Worm (Caenorhabditis elegans): ENCODE measurements around the gene nspf-2.

nspf-2 gene

ce11 chrII:2681118-2681517 lies 7.6 kb upstream of the nspf-2 start, which contains the start of gene F34D6.1:
TSS of gene F34D6.1 (minus strand) at chrII:2681218.
- TF ChIP-seq hsf-1 (GFP tag; IDR thresholded peaks at IDR 0.05) (no peak), unc-62 (GFP tag; optimal IDR thresholded peaks at IDR 0.05) (no peak), ZK185.1 (tag; optimal IDR thresholded peaks at IDR 0.05; ENCODE audit: poor library complexity, severe bottlenecking) (no peak), ztf-28 (GFP tag; IDR thresholded peaks at IDR 0.05) (no peak), madf-8 (GFP tag; conservative IDR thresholded peaks at IDR 0.05) (no peak), repo-1 (tag; optimal IDR thresholded peaks at IDR 0.05) (no peak), nhr-120 (GFP tag; IDR thresholded peaks at IDR 0.05) (no peak), hmg-1.2 (GFP tag; IDR thresholded peaks at IDR 0.05) (no peak), snpc-4 (GFP tag; optimal IDR thresholded peaks at IDR 0.05) (no peak), snpc-4 (tag; optimal IDR thresholded peaks at IDR 0.05) (no peak), pha-4 (tag; optimal IDR thresholded peaks at IDR 0.05) (no peak), madf-6 (GFP tag; IDR thresholded peaks at IDR 0.05) (no peak), xnd-1 (tag; optimal IDR thresholded peaks at IDR 0.05) (no peak), B0261.1 (tag; optimal IDR thresholded peaks at IDR 0.05) (no peak), lin-40 (tag; optimal IDR thresholded peaks at IDR 0.05) (no peak)

- no peak for TF ChIP-seq lag-1 (GFP tag; IDR thresholded peaks at IDR 0.05)
- no peak for TF ChIP-seq F39B2.1 (GFP tag; IDR thresholded peaks at IDR 0.05)
- TF ChIP-seq C17E4.6 (GFP tag; IDR thresholded peaks at IDR 0.05): no peak
- TF ChIP-seq Y79H2A.3 (GFP tag; conservative IDR thresholded peaks at IDR 0.05): no peak
- no peak for TF ChIP-seq unc-62 (GFP tag; optimal IDR thresholded peaks at IDR 0.05)
Measured at ce11 chrII:2684208-2684607, 4.5 kb upstream of the nspf-2 start, which contains the start of gene ceh-87. TSS of gene ceh-87 (minus strand) at chrII:2684308.

ce11 chrII:2684783-2685182 lies 3.9 kb upstream of the nspf-2 start:
- TF ChIP-seq ztf-26 (tag; optimal IDR thresholded peaks at IDR 0.05) (no peak), ztf-18 (tag; optimal IDR thresholded peaks at IDR 0.05) (no peak), attf-5 (GFP tag; optimal IDR thresholded peaks at IDR 0.05) (no peak), hlh-26 (GFP tag; conservative IDR thresholded peaks at IDR 0.05) (no peak), F55B11.4 (tag; optimal IDR thresholded peaks at IDR 0.05; ENCODE audit: borderline replicate concordance, insufficient read depth) (no peak), attf-6 (GFP tag; IDR thresholded peaks at IDR 0.05) (no peak), ceh-79 (tag; optimal IDR thresholded peaks at IDR 0.05) (no peak), madf-10 (tag; optimal IDR thresholded peaks at IDR 0.05) (no peak), ekl-4 (GFP tag; IDR thresholded peaks at IDR 0.05) (no peak), sdz-38 (tag; optimal IDR thresholded peaks at IDR 0.05) (no peak)

DNA sequence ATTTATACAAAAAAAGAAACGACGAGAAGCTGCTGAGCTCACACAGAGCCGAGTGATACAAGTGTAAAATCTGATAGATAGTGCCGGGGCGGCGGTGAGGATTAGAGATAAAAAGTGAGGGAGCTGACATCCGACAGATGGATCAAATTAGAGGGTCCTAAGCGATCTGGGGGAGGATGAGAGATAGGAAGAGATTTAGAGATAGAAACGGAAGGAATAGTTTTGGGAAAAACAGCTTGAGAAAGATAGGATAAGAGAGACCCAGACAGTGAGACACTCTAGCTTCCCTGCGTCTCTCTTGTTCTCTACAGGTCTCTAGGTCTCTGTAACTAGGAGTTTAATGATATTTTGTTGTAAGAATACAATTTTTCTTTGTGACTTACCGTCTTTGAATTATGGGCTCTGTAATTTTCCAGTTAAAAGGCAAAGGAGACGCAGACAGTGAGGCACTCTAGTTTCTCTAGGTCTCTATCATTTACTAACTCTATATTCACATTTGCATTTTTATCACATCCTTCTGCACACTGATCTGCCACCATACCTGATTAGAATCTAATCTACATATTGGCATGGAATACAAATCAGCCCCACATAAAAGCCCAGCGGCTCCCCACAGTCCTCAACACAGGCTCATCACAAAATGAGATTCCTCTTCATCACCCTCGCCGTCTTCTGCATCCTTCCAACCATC lies 1.6 kb upstream of the nspf-2 start, which contains the start of the genes sup-9 and nspf-1:
TSS of gene sup-9 (minus strand) at position 43 of the 691 bp plus-strand sequence.
TSS of gene nspf-1 (plus strand) at position 641 of the 691 bp plus-strand sequence.
- TF ChIP-seq lin-35 (GFP tag; optimal IDR thresholded peaks at IDR 0.05): no peak
- TF ChIP-seq C06A6.2 (GFP tag; conservative IDR thresholded peaks at IDR 0.05): no peak
- TF ChIP-seq egl-44 (GFP tag; IDR thresholded peaks at IDR 0.05): no peak
- no peak for TF ChIP-seq akir-1 (GFP tag; optimal IDR thresholded peaks at IDR 0.05)
- no peak for TF ChIP-seq snpc-1.1 (tag; optimal IDR thresholded peaks at IDR 0.05; ENCODE audit: insufficient read depth)
- no peak for TF ChIP-seq ztf-25 (GFP tag; IDR thresholded peaks at IDR 0.05)
